Fruit fly (Drosophila melanogaster) whole organism, embryonic: ENCODE data around the gene wwk.

Source experiments
- B-H2 ChIP-seq: fragments of 200-800 bp; sonication (Bioruptor generic); optimal IDR thresholded peaks from 2 replicates; lab custom pipeline; 2018; ENCODE audit warnings: missing biosample characterization, mild to moderate bottlenecking, missing genetic modification characterization
- BtbVII ChIP-seq: fragments of 200-800 bp; sonication (Bioruptor generic); optimal IDR thresholded peaks from 3 replicates; lab custom pipeline; 2017; ENCODE audit warnings: missing biosample characterization, mild to moderate bottlenecking, missing genetic modification characterization
- CG12769 ChIP-seq: fragments of 200-800 bp; sonication (Bioruptor generic); optimal IDR thresholded peaks from 2 replicates; lab custom pipeline; 2019; ENCODE audit warnings: missing biosample characterization, mild to moderate bottlenecking, missing genetic modification characterization, moderate library complexity
- CG13775 ChIP-seq: fragments of 200-800 bp; sonication (Bioruptor generic); optimal IDR thresholded peaks from 3 replicates; lab custom pipeline; 2017; ENCODE audit warnings: missing biosample characterization, mild to moderate bottlenecking, missing genetic modification characterization
- CG14050 ChIP-seq: fragments of 200-800 bp; sonication (Bioruptor generic); IDR thresholded peaks from 3 replicates; pipeline ENCODE4 v1.3.6; 2022; ENCODE audit warnings: missing biosample characterization, missing genetic modification characterization
- CG14441 ChIP-seq: fragments of 200-800 bp; sonication (Bioruptor generic); IDR thresholded peaks from 2 replicates; pipeline ENCODE4 v1.3.6; 2022; ENCODE audit warnings: missing biosample characterization, missing genetic modification characterization
- CG14710 ChIP-seq: fragments of 200-800 bp; sonication (Bioruptor generic); optimal IDR thresholded peaks from 3 replicates; lab custom pipeline; 2019; ENCODE audit warnings: missing biosample characterization, mild to moderate bottlenecking, missing genetic modification characterization, moderate library complexity
- CG16779 ChIP-seq: fragments of 200-800 bp; sonication (Bioruptor generic); IDR thresholded peaks from 2 replicates; pipeline ENCODE4 v1.3.6; 2022; ENCODE audit warnings: missing biosample characterization, missing genetic modification characterization
- CG17802 ChIP-seq: fragments of 200-800 bp; sonication (Bioruptor generic); optimal IDR thresholded peaks from 2 replicates; lab custom pipeline; 2018; ENCODE audit warnings: missing biosample characterization, mild to moderate bottlenecking, missing genetic modification characterization, moderate library complexity
- CG18764 ChIP-seq: fragments of 200-800 bp; sonication (Bioruptor generic); optimal IDR thresholded peaks from 3 replicates; lab custom pipeline; 2016; ENCODE audit warnings: missing biosample characterization, missing genetic modification characterization
- CG31441 ChIP-seq: fragments of 200-800 bp; sonication (Bioruptor generic); IDR thresholded peaks from 2 replicates; pipeline ENCODE4 v1.3.6; 2022; ENCODE audit warnings: missing biosample characterization, missing genetic modification characterization
- CG3847 ChIP-seq: fragments of 200-800 bp; sonication (Bioruptor generic); IDR thresholded peaks from 2 replicates; pipeline ENCODE4 v1.3.6; 2022; ENCODE audit warnings: missing biosample characterization, missing genetic modification characterization
- CG4424 ChIP-seq: fragments of 200-800 bp; sonication (Bioruptor generic); optimal IDR thresholded peaks from 3 replicates; lab custom pipeline; 2016; ENCODE audit warnings: missing biosample characterization, missing genetic modification characterization
- CG6654 ChIP-seq: fragments of 200-800 bp; sonication (Bioruptor generic); optimal IDR thresholded peaks from 2 replicates; lab custom pipeline; 2017; ENCODE audit warnings: missing biosample characterization, mild to moderate bottlenecking, missing genetic modification characterization
- CG7556 ChIP-seq: fragments of 200-800 bp; sonication (Bioruptor generic); optimal IDR thresholded peaks from 2 replicates; lab custom pipeline; 2017; ENCODE audit warnings: missing biosample characterization, mild to moderate bottlenecking, missing genetic modification characterization
- CG7987 ChIP-seq: fragments of 200-800 bp; sonication (Bioruptor generic); optimal IDR thresholded peaks from 2 replicates; lab custom pipeline; 2018; ENCODE audit warnings: missing biosample characterization, mild to moderate bottlenecking, missing genetic modification characterization, moderate library complexity
- CG9727 ChIP-seq: fragments of 200-800 bp; sonication (Bioruptor generic); optimal IDR thresholded peaks from 3 replicates; lab custom pipeline; 2017; ENCODE audit warnings: missing biosample characterization, mild to moderate bottlenecking, missing genetic modification characterization
- Camta ChIP-seq: fragments of 200-800 bp; sonication (Bioruptor generic); optimal IDR thresholded peaks from 2 replicates; lab custom pipeline; 2016; ENCODE audit warnings: missing biosample characterization, missing genetic modification characterization
- Dll ChIP-seq: fragments of 200-800 bp; sonication (Bioruptor generic); IDR thresholded peaks from 4 replicates; pipeline ENCODE4 v1.3.6; 2022; ENCODE audit warnings: missing biosample characterization, missing genetic modification characterization; ENCODE audit not compliant: partially characterized antibody
- Doc2 ChIP-seq: fragments of 200-800 bp; sonication (Bioruptor generic); IDR thresholded peaks from 2 replicates; pipeline ENCODE4 v1.3.6; 2022; ENCODE audit warnings: missing biosample characterization, missing genetic modification characterization
- Drgx ChIP-seq: fragments of 200-800 bp; sonication (Bioruptor generic); IDR thresholded peaks from 2 replicates; pipeline ENCODE4 v1.3.6; 2022; ENCODE audit warnings: missing biosample characterization, missing genetic modification characterization
- E2f2 ChIP-seq: fragments of 200-800 bp; sonication (Bioruptor generic); IDR thresholded peaks from 2 replicates; pipeline ENCODE4 v1.3.6; 2022; ENCODE audit warnings: missing biosample characterization, missing genetic modification characterization
- Elba2 ChIP-seq: fragments of 200-800 bp; sonication (Bioruptor generic); optimal IDR thresholded peaks from 3 replicates; lab custom pipeline; 2016; ENCODE audit warnings: missing biosample characterization, missing genetic modification characterization
- Ets97D ChIP-seq: fragments of 200-800 bp; sonication (Bioruptor generic); optimal IDR thresholded peaks from 3 replicates; lab custom pipeline; 2016; ENCODE audit warnings: missing biosample characterization, missing genetic modification characterization
- H2.0 ChIP-seq: fragments of 200-800 bp; sonication (Bioruptor generic); IDR thresholded peaks from 2 replicates; pipeline ENCODE4 v1.3.6; 2022; ENCODE audit warnings: missing biosample characterization, missing genetic modification characterization
- HLH3B ChIP-seq: fragments of 200-800 bp; sonication (Bioruptor generic); IDR thresholded peaks from 2 replicates; pipeline ENCODE4 v1.3.6; 2022; ENCODE audit warnings: missing biosample characterization, missing genetic modification characterization
- HLHmδ ChIP-seq: fragments of 200-800 bp; sonication (Bioruptor generic); optimal IDR thresholded peaks from 2 replicates; lab custom pipeline; 2018; ENCODE audit warnings: missing biosample characterization, mild to moderate bottlenecking, missing genetic modification characterization, moderate library complexity
- Hey ChIP-seq: fragments of 200-800 bp; sonication (Bioruptor generic); optimal IDR thresholded peaks from 3 replicates; lab custom pipeline; 2018; ENCODE audit warnings: missing biosample characterization, mild to moderate bottlenecking, missing genetic modification characterization
- HmgD ChIP-seq: fragments of 200-800 bp; sonication (Bioruptor generic); optimal IDR thresholded peaks from 3 replicates; lab custom pipeline; 2016; ENCODE audit warnings: missing biosample characterization, missing genetic modification characterization
- MBD-R2 ChIP-seq: fragments of 200-800 bp; sonication (Bioruptor generic); IDR thresholded peaks from 2 replicates; pipeline ENCODE4 v1.3.6; 2022; ENCODE audit warnings: missing biosample characterization, missing genetic modification characterization
- NK7.1 ChIP-seq: fragments of 200-800 bp; sonication (Bioruptor generic); optimal IDR thresholded peaks from 3 replicates; lab custom pipeline; 2016; ENCODE audit warnings: missing biosample characterization, missing genetic modification characterization
- Oli ChIP-seq: fragments of 200-800 bp; sonication (Bioruptor generic); optimal IDR thresholded peaks from 2 replicates; lab custom pipeline; 2018; ENCODE audit warnings: missing biosample characterization, mild to moderate bottlenecking, missing genetic modification characterization, moderate library complexity
- ab ChIP-seq: fragments of 200-800 bp; sonication (Bioruptor generic); optimal IDR thresholded peaks from 2 replicates; lab custom pipeline; 2016; ENCODE audit warnings: missing biosample characterization, missing genetic modification characterization
- cato ChIP-seq: fragments of 200-800 bp; sonication (Bioruptor generic); optimal IDR thresholded peaks from 2 replicates; lab custom pipeline; 2016; ENCODE audit warnings: missing biosample characterization, missing genetic modification characterization, borderline replicate concordance
- caup ChIP-seq: fragments of 200-800 bp; sonication (Bioruptor generic); optimal IDR thresholded peaks from 3 replicates; lab custom pipeline; 2017; ENCODE audit warnings: missing biosample characterization, mild to moderate bottlenecking, missing genetic modification characterization, moderate library complexity; ENCODE audit not compliant: severe bottlenecking
- chinmo ChIP-seq: fragments of 200-800 bp; sonication (Bioruptor generic); IDR thresholded peaks from 4 replicates; pipeline ENCODE4 v1.3.6; 2022; ENCODE audit warnings: missing biosample characterization, missing genetic modification characterization; ENCODE audit not compliant: partially characterized antibody
- croc ChIP-seq: fragments of 200-800 bp; sonication (Bioruptor generic); conservative IDR thresholded peaks from 3 replicates; pipeline ENCODE4 v1.3.6; 2022; ENCODE audit warnings: missing biosample characterization, missing genetic modification characterization
- fu2 ChIP-seq: fragments of 200-800 bp; sonication (Bioruptor generic); optimal IDR thresholded peaks from 2 replicates; lab custom pipeline; 2016; ENCODE audit warnings: missing biosample characterization, missing genetic modification characterization
- lbe ChIP-seq: fragments of 200-800 bp; sonication (Bioruptor generic); optimal IDR thresholded peaks from 2 replicates; lab custom pipeline; 2016; ENCODE audit warnings: missing biosample characterization, mild to moderate bottlenecking, missing genetic modification characterization
- mld ChIP-seq: fragments of 200-800 bp; sonication (Bioruptor generic); IDR thresholded peaks from 3 replicates; pipeline ENCODE4 v1.3.6; 2022; ENCODE audit warnings: missing biosample characterization, missing genetic modification characterization; ENCODE audit not compliant: partially characterized antibody
- peb ChIP-seq: fragments of 200-800 bp; sonication (Bioruptor generic); IDR thresholded peaks from 2 replicates; pipeline ENCODE4 v1.3.6; 2022; ENCODE audit warnings: missing biosample characterization, missing genetic modification characterization
- pfk ChIP-seq: fragments of 200-800 bp; sonication (Bioruptor generic); optimal IDR thresholded peaks from 2 replicates; lab custom pipeline; 2018; ENCODE audit warnings: missing biosample characterization, mild to moderate bottlenecking, missing genetic modification characterization, moderate library complexity
- rib ChIP-seq: fragments of 200-800 bp; sonication (Bioruptor generic); IDR thresholded peaks from 2 replicates; pipeline ENCODE4 v1.3.6; 2022; ENCODE audit warnings: missing biosample characterization, missing genetic modification characterization
- ssp ChIP-seq: fragments of 200-800 bp; sonication (Bioruptor generic); IDR thresholded peaks from 2 replicates; pipeline ENCODE4 v1.3.6; 2022; ENCODE audit warnings: missing biosample characterization, missing genetic modification characterization
- stwl ChIP-seq: fragments of 200-800 bp; sonication (Bioruptor generic); optimal IDR thresholded peaks from 3 replicates; lab custom pipeline; 2018; ENCODE audit warnings: missing biosample characterization, mild to moderate bottlenecking, missing genetic modification characterization, moderate library complexity
- sug ChIP-seq: fragments of 200-800 bp; optimal IDR thresholded peaks from 2 replicates; lab custom pipeline; 2019; ENCODE audit warnings: missing biosample characterization, mild to moderate bottlenecking, missing genetic modification characterization, moderate library complexity
- tio ChIP-seq: fragments of 200-800 bp; sonication (Bioruptor generic); optimal IDR thresholded peaks from 2 replicates; lab custom pipeline; 2017; ENCODE audit warnings: missing biosample characterization, missing genetic modification characterization, inconsistent platforms
- tna ChIP-seq: fragments of 200-800 bp; sonication (Bioruptor generic); IDR thresholded peaks from 2 replicates; pipeline ENCODE4 v1.3.6; 2022; ENCODE audit warnings: missing biosample characterization, missing genetic modification characterization; ENCODE audit not compliant: partially characterized antibody
- vvl ChIP-seq: fragments of 200-800 bp; sonication (Bioruptor generic); IDR thresholded peaks from 2 replicates; pipeline ENCODE4 v1.3.6; 2022; ENCODE audit warnings: missing biosample characterization, missing genetic modification characterization
- zen2 ChIP-seq: fragments of 200-800 bp; sonication (Bioruptor generic); IDR thresholded peaks from 3 replicates; pipeline ENCODE4 v1.3.6; 2022; ENCODE audit warnings: missing biosample characterization, missing genetic modification characterization; ENCODE audit not compliant: partially characterized antibody
- zfh1 ChIP-seq: fragments of 200-800 bp; sonication (Bioruptor generic); IDR thresholded peaks from 3 replicates; pipeline ENCODE4 v1.3.6; 2022; ENCODE audit warnings: missing biosample characterization, missing genetic modification characterization

wwk gene

dm6 chr2L:15061368-15061767, 13.2 kb upstream of the wwk start, which contains the start of the genes solo and vas (continued):
- TF ChIP-seq HLHmδ (GFP tag; lab: Kevin White, UChicago) (no peak), Hey (tag; lab: Kevin White, UChicago) (no peak), Doc2 (no peak), CG14441 (GFP tag; lab: Robert Waterston, UW) (peak; percentile 42; the same call in 1 of the 2 replicates), ab (no peak), stwl (tag; lab: Kevin White, UChicago) (peak; percentile 88), HLH3B (peak; percentile 41; the same call in 1 of the 2 replicates), CG14710 (tag; lab: Kevin White, UChicago) (peak; percentile 56), CG7987 (GFP tag; lab: Kevin White, UChicago) (no peak), peb (GFP tag; lab: Robert Waterston, UW) (no peak), CG16779 (GFP tag; lab: Robert Waterston, UW) (no peak), rib (GFP tag; lab: Robert Waterston, UW) (no peak), croc (no peak), BtbVII (GFP tag; lab: Kevin White, UChicago) (no peak), MBD-R2 (GFP tag; lab: Robert Waterston, UW) (peak; percentile 48), mld (GFP tag; lab: Robert Waterston, UW) (no peak), B-H2 (GFP tag; lab: Kevin White, UChicago) (peak; percentile 42), HmgD (GFP tag; lab: Kevin White, UChicago) (no peak), cato (GFP tag; lab: Kevin White, UChicago) (no peak), CG6654 (GFP tag; lab: Kevin White, UChicago) (no peak), tio (peak; percentile 12), zen2 (GFP tag; lab: Robert Waterston, UW) (no peak), H2.0 (GFP tag; lab: Robert Waterston, UW) (peak; percentile 50), lbe (GFP tag; lab: Kevin White, UChicago) (no peak), sug (tag; lab: Kevin White, UChicago) (peak; percentile 49), caup (GFP tag; lab: Kevin White, UChicago) (peak; percentile 31), CG31441 (GFP tag; lab: Robert Waterston, UW) (peak; percentile 51; the same call in 1 of the 2 replicates), NK7.1 (GFP tag; lab: Kevin White, UChicago) (no peak), zfh1 (no peak), Camta (GFP tag; lab: Kevin White, UChicago) (no peak), CG3847 (no peak), CG12769 (tag; lab: Kevin White, UChicago) (peak; percentile 51), CG9727 (peak; percentile 42), Oli (tag; lab: Kevin White, UChicago) (peak; percentile 50), CG7556 (GFP tag; lab: Kevin White, UChicago) (peak; percentile 30), fu2 (GFP tag; lab: Kevin White, UChicago) (no peak), CG4424 (peak; percentile 23), CG17802 (tag; lab: Kevin White, UChicago) (peak; percentile 93), Dll (GFP tag; lab: Robert Waterston, UW) (peak; percentile 45; the same call in 2 of the 4 replicates), tna (GFP tag; lab: Robert Waterston, UW) (no peak), Drgx (GFP tag; lab: Robert Waterston, UW) (0 out of 2 replicates have a peak, but pooled peaks have one; percentile 20), chinmo (GFP tag; lab: Robert Waterston, UW) (0 out of 4 replicates have a peak, but pooled peaks have one; percentile 9), E2f2 (peak; percentile 30), CG18764 (GFP tag; lab: Kevin White, UChicago) (no peak), vvl (GFP tag; lab: Robert Waterston, UW) (peak; percentile 66), CG14050 (GFP tag; lab: Robert Waterston, UW) (no peak), ssp (GFP tag; lab: Robert Waterston, UW) (peak; percentile 97), pfk (GFP tag; lab: Kevin White, UChicago) (no peak), Elba2 (GFP tag; lab: Kevin White, UChicago) (no peak), CG13775 (peak; percentile 59), Ets97D (GFP tag; lab: Kevin White, UChicago) (peak; percentile 48)
